Fruit fly (Drosophila melanogaster) S2 (cell line): ENCODE results near the gene Drsl4.

Experiments used
- CG8478 ChIP-seq: fragments of >200 bp; optimal IDR thresholded peaks from 2 replicates; lab custom pipeline; 2018
- CTCF ChIP-seq, 2 experiments: fragments of >200 bp; optimal IDR thresholded peaks; 2 replicates each; lab custom pipeline; 2018

Drsl4 gene

dm6 chr3L:3344528-3344927 lies 29.1 kb downstream of the Drsl4 start:
- no peak for TF ChIP-seq CTCF (optimal IDR thresholded peaks at IDR 0.05; lab: Kevin White, UChicago)
- TF ChIP-seq CG8478: no peak

- TF ChIP-seq CG8478 (no peak), CTCF (optimal IDR thresholded peaks at IDR 0.05; lab: Kevin White, UChicago) (no peak)
Observed at dm6 chr3L:3346294-3346693, 30.9 kb downstream of the Drsl4 start.

dm6 chr3L:3348956-3349824 lies 33.8 kb downstream of the Drsl4 start:
- TF ChIP-seq CG8478 (no peak), CTCF (optimal IDR thresholded peaks at IDR 0.05; lab: Kevin White, UChicago) (no peak)

- TF ChIP-seq CG8478 (no peak), CTCF (optimal IDR thresholded peaks at IDR 0.05; lab: Kevin White, UChicago) (no peak)
Observed at dm6 chr3L:3349825-3350123, 34.4 kb downstream of the Drsl4 start.

DNA sequence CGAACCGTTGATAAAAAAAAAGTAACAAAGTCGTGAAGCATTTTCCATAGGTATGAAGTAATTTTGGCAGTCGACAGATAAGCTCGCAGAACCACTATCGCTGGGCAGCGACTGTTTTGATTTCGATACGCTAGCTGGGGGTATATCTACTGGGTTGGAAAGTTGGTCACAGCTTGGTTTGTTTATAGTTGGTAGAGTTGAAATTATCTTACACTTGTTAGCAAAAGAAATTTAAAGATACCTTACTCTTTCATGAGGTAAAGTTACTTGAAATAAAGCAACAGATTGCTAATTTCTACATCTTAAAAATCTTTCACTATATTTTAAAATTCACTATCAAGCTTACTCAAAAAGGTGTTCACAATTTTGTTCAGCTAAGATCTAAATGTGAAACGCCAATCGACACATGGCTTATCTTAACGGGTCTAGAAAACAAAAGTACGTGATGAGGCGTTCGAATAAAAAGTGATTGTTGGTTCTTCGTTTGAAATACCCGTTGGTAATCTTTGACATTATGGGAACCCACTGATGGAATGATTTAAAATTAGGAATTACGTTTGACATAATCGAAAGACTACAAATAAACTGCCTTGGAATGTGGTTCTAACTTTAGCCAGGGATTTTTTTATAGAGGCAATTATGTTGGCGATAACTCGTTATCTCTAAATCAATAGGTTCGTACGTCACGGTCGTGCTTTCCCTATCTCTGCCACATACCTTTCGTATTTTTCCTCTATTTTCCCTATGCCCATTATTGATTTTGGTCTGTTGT lies 35.3 kb downstream of the Drsl4 start:
- TF ChIP-seq CTCF (optimal IDR thresholded peaks at IDR 0.05; lab: Kevin White, UChicago) (no peak), CG8478 (no peak)

DNA sequence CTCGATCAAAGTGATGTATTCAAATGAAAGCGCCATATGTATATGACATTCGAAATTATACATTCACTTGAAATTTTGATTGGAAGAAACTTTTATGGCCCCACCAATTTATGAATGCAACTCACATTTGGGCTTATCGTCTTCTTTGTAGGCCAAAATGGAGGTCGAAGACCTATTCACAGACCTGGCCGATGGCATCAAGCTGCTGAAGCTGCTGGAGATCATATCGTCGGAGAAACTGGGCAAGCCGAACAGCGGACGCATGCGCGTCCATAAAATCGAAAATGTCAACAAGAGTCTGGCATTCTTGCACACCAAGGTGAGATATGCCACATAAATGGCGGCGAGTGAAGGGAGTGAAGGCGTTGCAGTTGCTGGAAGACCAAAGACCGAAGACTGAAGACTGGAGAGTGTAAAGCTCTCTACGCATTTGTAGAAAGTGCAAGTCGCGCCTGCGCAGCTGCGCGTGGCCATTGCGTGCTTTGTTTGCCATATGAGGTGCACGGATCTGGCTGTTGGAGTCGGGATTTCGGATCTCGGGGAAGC lies 36.5 kb downstream of the Drsl4 start:
- no peak for TF ChIP-seq CG8478
- TF ChIP-seq CTCF (optimal IDR thresholded peaks at IDR 0.05; lab: Kevin White, UChicago): no peak

- TF ChIP-seq CTCF (optimal IDR thresholded peaks at IDR 0.05; lab: Kevin White, UChicago) (no peak), CG8478 (no peak)
Observed at dm6 chr3L:3352516-3352915, 37.1 kb downstream of the Drsl4 start.

dm6 chr3L:3353297-3353696 lies 37.9 kb downstream of the Drsl4 start:
- TF ChIP-seq CG8478: no peak
- no peak for TF ChIP-seq CTCF (optimal IDR thresholded peaks at IDR 0.05; lab: Kevin White, UChicago)
